Fruit fly (Drosophila melanogaster): ENCODE results near the gene HIP.

dm6 chrX:3762441-3762840, 36.5 kb upstream of the HIP start:
- TF ChIP-seq Mio (GFP tag; optimal IDR thresholded peaks at IDR 0.05) (no peak), Myc (optimal IDR thresholded peaks at IDR 0.05) (no peak), brk (GFP tag; optimal IDR thresholded peaks at IDR 0.05) (no peak), CG32264 (GFP tag; optimal IDR thresholded peaks at IDR 0.05) (no peak), Hr78 (GFP tag; optimal IDR thresholded peaks at IDR 0.05) (no peak), h (GFP tag; optimal IDR thresholded peaks at IDR 0.05) (no peak), Dfd (GFP tag; optimal IDR thresholded peaks at IDR 0.05) (peak; percentile 64), dsf (GFP tag; optimal IDR thresholded peaks at IDR 0.05; ENCODE audit: borderline replicate concordance) (no peak), CrebA (GFP tag; optimal IDR thresholded peaks at IDR 0.05; ENCODE audit: borderline replicate concordance) (no peak), psq (GFP tag; optimal IDR thresholded peaks at IDR 0.05) (no peak), Dif (GFP tag; optimal IDR thresholded peaks at IDR 0.05; ENCODE audit: partially characterized antibody) (no peak), ey (GFP tag; optimal IDR thresholded peaks at IDR 0.05) (no peak), br (GFP tag; optimal IDR thresholded peaks at IDR 0.05) (no peak)

All from whole organism, wandering third instar larva.